Worm (Caenorhabditis elegans): ENCODE results near the gene srh-223.
A peak's percentile ranks its signal among the peaks of the same experiment; 100 is the strongest.

The srh-223 gene

DNA sequence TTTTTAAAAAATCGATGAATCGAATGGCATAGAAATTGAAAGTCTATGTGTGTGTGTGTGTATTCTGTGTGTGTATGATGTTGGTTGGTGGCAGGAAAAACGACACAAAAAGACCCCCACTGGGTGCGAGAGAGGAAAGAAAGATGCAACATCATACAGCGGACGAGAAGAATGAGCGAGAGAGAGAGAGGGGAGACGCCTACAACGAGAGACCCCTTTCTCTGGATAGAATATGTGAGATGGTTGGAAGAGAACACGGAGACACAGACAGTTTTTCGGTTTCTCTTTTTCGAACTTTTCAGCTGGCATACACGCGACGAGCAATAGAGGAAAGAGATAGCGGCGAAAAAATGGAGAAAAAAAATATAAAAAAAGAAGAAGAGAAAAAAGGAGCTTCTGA lies 38.1 kb downstream of the srh-223 start (continued):
- TF ChIP-seq tbx-2 (tag; optimal IDR thresholded peaks at IDR 0.05) (peak; percentile 52), madf-2 (tag; optimal IDR thresholded peaks at IDR 0.05) (no peak), hlh-6 (tag; optimal IDR thresholded peaks at IDR 0.05) (no peak), ztf-16 (tag; optimal IDR thresholded peaks at IDR 0.05) (no peak), ttx-3 (tag; optimal IDR thresholded peaks at IDR 0.05) (no peak), C08G9.2 (tag; optimal IDR thresholded peaks at IDR 0.05) (no peak), elt-2 (tag; optimal IDR thresholded peaks at IDR 0.05) (peak; percentile 11), pqm-1 (tag; optimal IDR thresholded peaks at IDR 0.05) (peak; percentile 9), unc-3 (GFP tag; conservative IDR thresholded peaks at IDR 0.05) (no peak), unc-3 (tag; optimal IDR thresholded peaks at IDR 0.05) (no peak), unc-86 (tag; optimal IDR thresholded peaks at IDR 0.05) (no peak), unc-55 (GFP tag; optimal IDR thresholded peaks at IDR 0.05) (peak; percentile 47), pax-1 (tag; optimal IDR thresholded peaks at IDR 0.05) (no peak), pat-9 (tag; optimal IDR thresholded peaks at IDR 0.05) (no peak), ceh-22 (tag; optimal IDR thresholded peaks at IDR 0.05) (no peak), C38D4.7 (GFP tag; optimal IDR thresholded peaks at IDR 0.05) (no peak), ceh-6 (GFP tag; optimal IDR thresholded peaks at IDR 0.05) (no peak), ceh-31 (tag; optimal IDR thresholded peaks at IDR 0.05) (peak; percentile 81), nhr-11 (tag; optimal IDR thresholded peaks at IDR 0.05) (no peak), dve-1 (tag; optimal IDR thresholded peaks at IDR 0.05) (peak; percentile 41), ceh-19 (GFP tag; optimal IDR thresholded peaks at IDR 0.05) (no peak), hlh-13 (GFP tag; optimal IDR thresholded peaks at IDR 0.05) (no peak), hlh-8 (tag; optimal IDR thresholded peaks at IDR 0.05) (no peak), ceh-30 (tag; optimal IDR thresholded peaks at IDR 0.05) (peak; percentile 58), elt-4 (tag; optimal IDR thresholded peaks at IDR 0.05) (no peak), ceh-14 (tag; optimal IDR thresholded peaks at IDR 0.05) (no peak), nhr-232 (tag; optimal IDR thresholded peaks at IDR 0.05) (peak; percentile 8)

DNA sequence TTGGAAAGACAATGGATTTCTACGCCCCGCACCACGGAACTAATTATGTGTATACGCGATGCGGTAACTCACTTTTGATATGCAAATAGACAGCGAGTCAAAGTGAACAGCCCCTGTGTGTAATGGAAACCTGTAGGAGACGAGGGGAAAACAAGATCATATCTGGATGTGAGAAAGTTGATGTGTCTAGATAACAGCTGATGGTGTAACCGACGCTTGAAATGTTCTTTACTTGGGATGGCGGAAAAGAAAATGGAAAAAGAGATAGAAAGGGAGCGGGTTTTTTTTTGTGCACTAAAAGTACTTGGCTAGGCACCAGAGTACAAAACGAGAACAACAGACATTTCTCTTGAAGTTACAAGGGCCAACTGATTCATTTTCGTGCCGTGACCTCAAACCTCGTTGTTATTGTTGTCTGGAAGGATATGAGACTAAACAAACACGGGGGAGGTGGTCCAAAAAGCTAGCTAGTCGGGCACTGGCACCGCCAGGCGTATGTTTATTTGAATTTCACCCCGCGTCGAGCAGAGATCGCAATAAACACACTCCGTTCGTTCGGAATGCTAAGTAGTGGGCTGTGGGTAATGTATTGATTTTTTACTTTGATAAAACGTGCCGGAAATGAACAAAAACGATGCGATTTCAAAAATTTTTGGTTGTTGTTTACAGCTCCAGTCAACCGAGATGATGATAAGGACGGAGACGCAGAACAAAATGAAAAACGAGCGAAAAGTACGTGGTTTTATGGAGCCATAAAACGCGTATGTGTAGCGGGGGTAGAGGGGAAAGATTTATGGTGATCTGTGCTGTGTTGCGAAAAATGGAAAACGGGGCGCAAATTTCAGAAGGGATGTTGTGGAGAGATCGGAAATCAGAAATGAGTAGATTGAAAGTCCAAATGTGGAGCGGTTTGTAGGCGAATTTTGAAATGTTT lies 40.4 kb downstream of the srh-223 start:
- TF ChIP-seq pqm-1 (tag; optimal IDR thresholded peaks at IDR 0.05): no peak
- no peak for TF ChIP-seq K09A11.1 (tag; optimal IDR thresholded peaks at IDR 0.05; ENCODE audit: insufficient read depth)
- peak; percentile 8 for TF ChIP-seq unc-42 (tag; optimal IDR thresholded peaks at IDR 0.05)

DNA sequence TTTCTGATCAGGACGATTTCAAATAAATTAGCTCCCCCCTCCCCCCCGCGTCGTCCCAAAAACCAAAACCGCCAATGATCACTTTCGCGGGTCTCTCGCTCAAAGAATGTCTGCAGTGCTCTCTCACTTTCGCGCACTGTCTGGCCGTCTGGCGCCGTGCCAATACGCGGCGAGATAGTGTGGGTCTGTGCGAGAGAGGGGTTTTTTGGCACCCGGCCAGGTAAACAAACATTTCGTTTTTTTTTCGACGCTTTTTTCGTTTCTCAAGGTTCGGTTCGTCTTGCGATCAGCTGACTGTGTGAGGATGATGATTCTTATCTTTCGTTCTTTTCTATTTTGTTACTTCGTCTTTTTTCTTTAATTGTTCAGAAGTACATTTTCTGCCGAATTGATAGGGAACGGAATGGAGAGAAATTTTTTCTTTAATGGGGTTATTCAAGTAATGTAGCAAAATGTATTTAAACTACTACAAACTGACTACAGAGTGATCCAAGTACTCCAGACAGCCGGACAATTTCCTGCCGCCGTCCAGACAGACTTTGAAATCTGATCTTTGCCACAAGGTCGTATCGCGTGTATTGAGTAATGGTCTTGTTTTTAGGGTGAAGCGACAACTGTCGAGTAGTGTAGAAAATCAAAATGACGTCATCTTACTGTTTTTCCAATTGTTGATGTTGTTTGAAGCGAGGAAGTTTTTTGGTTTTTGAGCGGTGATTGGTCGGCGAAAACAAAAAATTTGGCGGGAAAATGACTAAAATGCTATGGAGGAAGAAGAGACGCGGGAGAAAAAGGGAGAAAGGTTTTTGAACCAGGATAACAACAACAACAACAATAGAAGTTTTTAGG lies 42.7 kb downstream of the srh-223 start:
- no peak for TF ChIP-seq zip-5 (tag; optimal IDR thresholded peaks at IDR 0.05)
- no peak for TF ChIP-seq pha-4 (tag; optimal IDR thresholded peaks at IDR 0.05)
- no peak for TF ChIP-seq dmd-4 (tag; optimal IDR thresholded peaks at IDR 0.05; ENCODE audit: borderline replicate concordance)
- TF ChIP-seq ceh-24 (tag; optimal IDR thresholded peaks at IDR 0.05): no peak
- TF ChIP-seq pros-1 (tag; optimal IDR thresholded peaks at IDR 0.05): no peak
- TF ChIP-seq hlh-15 (tag; optimal IDR thresholded peaks at IDR 0.05): no peak
- TF ChIP-seq unc-86 (tag; optimal IDR thresholded peaks at IDR 0.05): no peak
- TF ChIP-seq C38D4.7 (GFP tag; optimal IDR thresholded peaks at IDR 0.05): peak; percentile 11
- TF ChIP-seq ceh-2 (tag; optimal IDR thresholded peaks at IDR 0.05): no peak
- TF ChIP-seq dve-1 (tag; optimal IDR thresholded peaks at IDR 0.05): no peak
- no peak for TF ChIP-seq npax-4 (tag; optimal IDR thresholded peaks at IDR 0.05)
- no peak for TF ChIP-seq nhr-11 (tag; optimal IDR thresholded peaks at IDR 0.05)
- no peak for TF ChIP-seq sox-2 (GFP tag; IDR thresholded peaks at IDR 0.05)
- TF ChIP-seq madf-2 (tag; optimal IDR thresholded peaks at IDR 0.05): no peak
- no peak for TF ChIP-seq ceh-31 (tag; optimal IDR thresholded peaks at IDR 0.05)
- no peak for TF ChIP-seq tbx-7 (tag; optimal IDR thresholded peaks at IDR 0.05)
- no peak for TF ChIP-seq pqm-1 (tag; optimal IDR thresholded peaks at IDR 0.05)
- no peak for TF ChIP-seq ceh-9 (tag; optimal IDR thresholded peaks at IDR 0.05)
- TF ChIP-seq fkh-10 (GFP tag; optimal IDR thresholded peaks at IDR 0.05): no peak
- no peak for TF ChIP-seq eyg-1 (tag; optimal IDR thresholded peaks at IDR 0.05)
- TF ChIP-seq ceh-48 (tag; optimal IDR thresholded peaks at IDR 0.05): no peak
- no peak for TF ChIP-seq nhr-232 (tag; optimal IDR thresholded peaks at IDR 0.05)
- no peak for TF ChIP-seq hlh-30 (tag; optimal IDR thresholded peaks at IDR 0.05; ENCODE audit: insufficient read depth)
- no peak for TF ChIP-seq sdc-2 (tag; optimal IDR thresholded peaks at IDR 0.05)
- TF ChIP-seq hlh-6 (tag; optimal IDR thresholded peaks at IDR 0.05): no peak
- TF ChIP-seq fkh-6 (tag; optimal IDR thresholded peaks at IDR 0.05): no peak

Measured in whole organism, late embryonic.